Worm (Caenorhabditis elegans): ENCODE data around the gene W02B12.11.
A peak's percentile ranks its signal among the peaks of the same experiment; 100 is the strongest.
"Not testable (repeated sequence)": the region's sequence is repeated elsewhere in the genome, so short reads cannot be mapped to it uniquely, and the experiment has no call there.

Gene W02B12.11

DNA sequence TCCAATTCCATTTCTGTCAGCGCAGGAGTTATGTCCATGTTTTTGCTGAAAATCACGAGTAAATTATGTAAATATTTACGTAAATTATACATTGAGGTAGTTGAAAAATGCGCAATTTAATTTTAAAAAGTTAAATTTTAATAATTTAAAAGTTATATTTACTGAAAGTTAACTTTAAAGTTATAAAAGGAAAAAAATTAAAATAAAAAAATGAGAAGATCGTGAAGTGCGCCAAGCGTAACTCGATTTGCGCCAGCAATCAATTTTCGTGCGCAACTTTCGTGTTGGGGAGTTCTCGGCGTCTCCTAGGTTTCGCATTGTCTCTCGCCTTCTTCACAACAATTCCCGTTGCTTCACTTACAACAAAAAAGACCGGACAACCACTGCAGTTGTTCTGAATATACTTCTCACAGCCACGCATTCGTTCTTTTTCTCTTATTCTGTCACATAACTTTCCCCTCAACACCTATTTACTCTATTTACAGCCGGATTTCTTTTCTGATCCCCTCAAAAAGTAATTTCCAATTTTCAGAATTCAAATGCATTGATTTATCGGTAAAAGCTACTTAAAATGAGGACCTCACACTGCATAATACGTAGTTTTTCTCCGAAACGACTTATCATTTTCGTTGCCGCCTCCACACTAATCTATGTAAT is at the start of gene W02B12.11, which contains the start of gene metl-1:
Gene W02B12.11 (plus strand): TSS at position 337 of the 657 bp plus-strand sequence.
Gene metl-1 (minus strand): TSS at position 51 of the 657 bp plus-strand sequence.
- TF ChIP-seq him-1 (tag; optimal IDR thresholded peaks at IDR 0.05) (peak; percentile 38), dao-5 (tag; optimal IDR thresholded peaks at IDR 0.05) (no peak), W03F9.2 (tag; optimal IDR thresholded peaks at IDR 0.05) (peak; percentile 85)

- no peak for TF ChIP-seq him-1 (tag; optimal IDR thresholded peaks at IDR 0.05)
- TF ChIP-seq W03F9.2 (tag; optimal IDR thresholded peaks at IDR 0.05) = no peak
- no peak for TF ChIP-seq dao-5 (tag; optimal IDR thresholded peaks at IDR 0.05)
Observed at ce11 chrII:11424032-11424431, 49.6 kb upstream of the W02B12.11 start.

DNA sequence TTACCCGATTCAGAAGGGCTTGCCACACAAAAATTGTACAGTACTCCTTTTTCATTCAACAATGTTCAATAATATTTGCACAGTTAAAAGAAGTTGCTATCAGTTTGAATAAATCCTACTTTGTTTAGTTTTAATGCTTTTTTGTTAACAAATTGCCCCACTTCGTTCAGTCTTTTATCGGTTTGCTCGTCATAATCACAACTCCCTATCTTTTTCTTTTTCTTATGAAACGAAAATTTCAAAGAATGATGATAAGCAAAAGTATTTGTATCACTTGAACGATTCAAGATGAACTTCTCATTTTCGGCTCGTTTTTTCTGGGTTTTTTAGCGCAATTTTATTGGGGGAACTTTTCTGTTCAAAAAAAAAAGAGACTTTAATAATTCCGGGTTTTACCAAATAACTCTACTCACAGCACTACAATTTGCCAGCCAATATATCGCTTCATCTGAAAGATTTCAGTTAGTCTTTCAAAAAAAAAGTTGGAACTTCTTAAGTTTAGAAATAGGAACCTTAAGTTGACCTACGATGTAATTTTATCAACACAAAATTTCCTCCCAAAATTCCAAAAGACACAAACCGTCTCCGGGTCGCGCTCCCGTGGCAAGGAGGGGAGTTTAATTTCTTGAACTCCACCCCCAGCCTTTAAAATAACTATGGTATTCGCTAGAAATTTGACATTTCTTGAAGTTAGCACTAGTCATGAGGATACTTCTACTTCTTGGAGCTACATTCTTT is 48.9 kb upstream of the W02B12.11 start, which contains the start of gene C05D12.3:
Gene C05D12.3 (plus strand): TSS at position 688 of the 738 bp plus-strand sequence.
- TF ChIP-seq dao-5 (tag; optimal IDR thresholded peaks at IDR 0.05) (no peak), W03F9.2 (tag; optimal IDR thresholded peaks at IDR 0.05) (no peak), him-1 (tag; optimal IDR thresholded peaks at IDR 0.05) (no peak)

- TF ChIP-seq dao-5 (tag; optimal IDR thresholded peaks at IDR 0.05) (no peak), him-1 (tag; optimal IDR thresholded peaks at IDR 0.05) (no peak), W03F9.2 (tag; optimal IDR thresholded peaks at IDR 0.05) (no peak)
Observed at ce11 chrII:11427322-11427721, 46.3 kb upstream of the W02B12.11 start.

- TF ChIP-seq W03F9.2 (tag; optimal IDR thresholded peaks at IDR 0.05) (no peak), dao-5 (tag; optimal IDR thresholded peaks at IDR 0.05) (no peak), him-1 (tag; optimal IDR thresholded peaks at IDR 0.05) (no peak)
Observed at ce11 chrII:11428599-11428998, 45.1 kb upstream of the W02B12.11 start.

- TF ChIP-seq dao-5 (tag; optimal IDR thresholded peaks at IDR 0.05) (no peak), him-1 (tag; optimal IDR thresholded peaks at IDR 0.05) (no peak), W03F9.2 (tag; optimal IDR thresholded peaks at IDR 0.05) (no peak)
Observed at ce11 chrII:11431584-11431983, 42.1 kb upstream of the W02B12.11 start, which contains the start of gene C05D12.4. Gene C05D12.4, plus strand, starts transcription at chrII:11431884.

- TF ChIP-seq him-1 (tag; optimal IDR thresholded peaks at IDR 0.05) = no peak
- no peak for TF ChIP-seq dao-5 (tag; optimal IDR thresholded peaks at IDR 0.05)
- TF ChIP-seq W03F9.2 (tag; optimal IDR thresholded peaks at IDR 0.05) = no peak
Observed at ce11 chrII:11433942-11434341, 39.7 kb upstream of the W02B12.11 start, which contains the start of gene C05D12.5. Gene C05D12.5, plus strand, starts transcription at chrII:11434242.

- no peak for TF ChIP-seq dao-5 (tag; optimal IDR thresholded peaks at IDR 0.05)
- no peak for TF ChIP-seq W03F9.2 (tag; optimal IDR thresholded peaks at IDR 0.05)
- no peak for TF ChIP-seq him-1 (tag; optimal IDR thresholded peaks at IDR 0.05)
Observed at ce11 chrII:11438417-11438816, 35.2 kb upstream of the W02B12.11 start, which contains the start of gene vha-6. Gene vha-6, minus strand, starts transcription at chrII:11438452.

DNA sequence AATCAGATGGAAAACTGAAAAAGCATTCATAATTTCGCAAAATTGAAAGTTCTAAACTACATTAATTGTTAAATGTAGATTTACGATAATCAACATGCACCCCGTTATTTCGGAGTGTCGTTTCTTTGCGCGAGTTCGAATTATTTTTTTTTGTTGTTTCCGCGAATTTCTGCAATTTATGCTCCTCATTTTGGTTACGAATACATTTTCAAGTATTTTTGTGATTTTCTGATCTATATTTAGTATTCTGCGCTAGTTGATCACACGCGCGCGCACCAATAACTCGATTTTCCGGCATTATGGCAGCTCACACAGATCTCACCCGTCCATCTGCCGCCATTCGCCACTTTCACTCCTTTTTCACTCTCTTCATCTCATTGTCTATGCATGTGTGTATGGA is 33.4 kb upstream of the W02B12.11 start, which contains the start of gene VW02B12L.2:
Gene VW02B12L.2 (minus strand): TSS at position 65 of the 400 bp plus-strand sequence.
- TF ChIP-seq W03F9.2 (tag; optimal IDR thresholded peaks at IDR 0.05) (no peak), him-1 (tag; optimal IDR thresholded peaks at IDR 0.05) (no peak), dao-5 (tag; optimal IDR thresholded peaks at IDR 0.05) (no peak)

ce11 chrII:11442425-11442824 is 31.2 kb upstream of the W02B12.11 start, which contains the start of gene ebp-2:
Gene ebp-2, plus strand, starts transcription at chrII:11442725.
- TF ChIP-seq him-1, W03F9.2, dao-5 (tag; optimal IDR thresholded peaks at IDR 0.05): not testable (repeated sequence)

DNA sequence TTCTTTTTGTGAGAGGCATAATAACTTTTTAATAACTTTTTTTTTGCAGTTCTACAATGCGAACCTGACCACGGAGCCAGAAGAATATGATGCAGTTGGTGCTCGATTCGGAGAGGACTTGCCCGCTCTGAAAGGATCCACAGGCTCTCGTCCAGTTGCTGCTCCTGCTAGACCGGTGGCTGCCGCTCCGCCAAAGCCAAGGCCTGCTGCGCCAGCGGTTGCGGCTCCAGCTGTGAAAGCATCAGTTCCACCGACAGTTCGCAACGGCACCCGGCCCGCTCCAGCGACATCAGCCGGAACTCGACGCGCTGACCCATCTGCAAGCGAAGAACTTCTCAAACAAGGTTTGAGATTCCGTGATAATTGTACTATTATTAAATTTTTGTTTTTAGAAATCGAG is 30.5 kb upstream of the W02B12.11 start:
- TF ChIP-seq him-1 (tag; optimal IDR thresholded peaks at IDR 0.05) (no peak), dao-5 (tag; optimal IDR thresholded peaks at IDR 0.05) (no peak), W03F9.2 (tag; optimal IDR thresholded peaks at IDR 0.05) (no peak)

DNA sequence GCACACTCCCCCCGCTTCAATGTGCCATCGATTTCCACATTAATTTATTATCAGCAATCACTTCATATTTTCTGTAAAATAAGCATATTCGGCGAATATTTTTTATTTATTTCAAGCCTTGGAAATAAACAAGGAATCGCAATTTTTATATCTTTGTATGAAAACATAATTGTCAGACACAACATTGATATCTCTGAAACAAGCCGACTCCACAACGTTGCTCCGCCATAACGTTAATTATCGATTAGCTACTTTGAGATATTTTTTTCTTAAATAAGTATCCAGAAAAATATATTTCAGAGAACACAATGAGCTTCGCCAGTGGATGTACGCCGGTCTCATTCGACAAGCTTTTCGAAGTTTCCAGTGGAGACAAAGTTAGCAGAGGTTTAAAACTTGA is 29.8 kb upstream of the W02B12.11 start, which contains the start of gene adbp-1:
Gene adbp-1 (plus strand): TSS at position 301 of the 400 bp plus-strand sequence.
- TF ChIP-seq W03F9.2 (tag; optimal IDR thresholded peaks at IDR 0.05) = no peak
- no peak for TF ChIP-seq him-1 (tag; optimal IDR thresholded peaks at IDR 0.05)
- TF ChIP-seq dao-5 (tag; optimal IDR thresholded peaks at IDR 0.05) = no peak

- TF ChIP-seq him-1 (tag; optimal IDR thresholded peaks at IDR 0.05) = no peak
- no peak for TF ChIP-seq dao-5 (tag; optimal IDR thresholded peaks at IDR 0.05)
- no peak for TF ChIP-seq W03F9.2 (tag; optimal IDR thresholded peaks at IDR 0.05)
Observed at ce11 chrII:11444973-11445372, 28.7 kb upstream of the W02B12.11 start, which contains the start of gene W02B12.13. Gene W02B12.13, plus strand, starts transcription at chrII:11445273.

ce11 chrII:11448753-11449152 is 24.9 kb upstream of the W02B12.11 start, which contains the start of gene W02B12.1:
Gene W02B12.1, plus strand, starts transcription at chrII:11449021.
- TF ChIP-seq him-1 (tag; optimal IDR thresholded peaks at IDR 0.05) (no peak), W03F9.2 (tag; optimal IDR thresholded peaks at IDR 0.05) (no peak), dao-5 (tag; optimal IDR thresholded peaks at IDR 0.05) (no peak)

Measured in whole organism, L4/young adult.